Worm (Caenorhabditis elegans): Measurements from ENCODE around the gene msp-152.
A peak's percentile ranks its signal among the peaks of the same experiment; 100 is the strongest.

msp-152 gene

ce11 chrII:4959719-4960118 lies 26.9 kb downstream of the msp-152 start, which contains the start of gene ulp-2:
Gene ulp-2 (minus strand): TSS chrII:4959876.
- no peak for TF ChIP-seq F13H6.1 (tag; optimal IDR thresholded peaks at IDR 0.05)
- TF ChIP-seq nhr-12 (tag; optimal IDR thresholded peaks at IDR 0.05) = no peak
- TF ChIP-seq sem-4 (tag; optimal IDR thresholded peaks at IDR 0.05) = no peak
- peak; percentile 46 for TF ChIP-seq C34F6.9 (tag; optimal IDR thresholded peaks at IDR 0.05)
- peak in 1 of 2 experiments; percentile 26 for TF ChIP-seq lsy-2 (tag; optimal IDR thresholded peaks at IDR 0.05)
- no peak for TF ChIP-seq unc-62 (GFP tag; optimal IDR thresholded peaks at IDR 0.05)
- no peak for TF ChIP-seq peb-1 (tag; optimal IDR thresholded peaks at IDR 0.05)
- TF ChIP-seq nhr-129 (tag; optimal IDR thresholded peaks at IDR 0.05) = peak; percentile 58
- no peak for TF ChIP-seq nhr-10 (tag; optimal IDR thresholded peaks at IDR 0.05)
- TF ChIP-seq nhr-23 (tag; optimal IDR thresholded peaks at IDR 0.05) = no peak
- no peak for TF ChIP-seq mab-5 (tag; optimal IDR thresholded peaks at IDR 0.05)
- TF ChIP-seq nhr-21 (tag; optimal IDR thresholded peaks at IDR 0.05) = no peak
- no peak for TF ChIP-seq alr-1 (tag; optimal IDR thresholded peaks at IDR 0.05)
- no peak for TF ChIP-seq R02D3.7 (tag; optimal IDR thresholded peaks at IDR 0.05)
- TF ChIP-seq unc-55 (GFP tag; optimal IDR thresholded peaks at IDR 0.05) = peak; percentile 39
- TF ChIP-seq skn-1 (tag; optimal IDR thresholded peaks at IDR 0.05) = no peak
- TF ChIP-seq unc-39 (tag; optimal IDR thresholded peaks at IDR 0.05) = no peak

DNA sequence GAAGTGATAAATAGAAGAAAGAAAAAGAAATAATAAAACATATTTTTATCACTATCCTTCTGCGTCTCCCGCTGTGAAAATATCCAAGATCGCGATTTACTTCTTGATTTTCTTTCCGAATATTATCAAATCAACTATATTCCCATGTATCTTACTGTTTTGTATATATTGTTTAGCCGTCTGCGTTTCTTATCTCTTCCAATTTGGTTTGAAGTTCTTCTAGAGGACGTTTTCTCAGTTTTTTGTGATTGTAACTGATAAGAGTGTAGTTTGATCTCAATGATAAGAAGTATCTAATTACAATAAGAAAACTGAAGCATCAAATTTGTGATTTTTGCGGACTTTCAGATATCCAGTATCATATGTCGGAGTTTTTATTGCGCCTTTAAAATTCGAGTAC lies 27.9 kb downstream of the msp-152 start:
- TF ChIP-seq ztf-11 (tag; optimal IDR thresholded peaks at IDR 0.05) (no peak), sma-3 (GFP tag; optimal IDR thresholded peaks at IDR 0.05) (peak; percentile 19), fos-1 (tag; optimal IDR thresholded peaks at IDR 0.05) (peak; percentile 42), elt-3 (tag; optimal IDR thresholded peaks at IDR 0.05) (no peak), snpc-4 (tag; optimal IDR thresholded peaks at IDR 0.05) (no peak), sma-9 (GFP tag; optimal IDR thresholded peaks at IDR 0.05) (peak; percentile 16), sma-9 (tag; optimal IDR thresholded peaks at IDR 0.05) (no peak)

DNA sequence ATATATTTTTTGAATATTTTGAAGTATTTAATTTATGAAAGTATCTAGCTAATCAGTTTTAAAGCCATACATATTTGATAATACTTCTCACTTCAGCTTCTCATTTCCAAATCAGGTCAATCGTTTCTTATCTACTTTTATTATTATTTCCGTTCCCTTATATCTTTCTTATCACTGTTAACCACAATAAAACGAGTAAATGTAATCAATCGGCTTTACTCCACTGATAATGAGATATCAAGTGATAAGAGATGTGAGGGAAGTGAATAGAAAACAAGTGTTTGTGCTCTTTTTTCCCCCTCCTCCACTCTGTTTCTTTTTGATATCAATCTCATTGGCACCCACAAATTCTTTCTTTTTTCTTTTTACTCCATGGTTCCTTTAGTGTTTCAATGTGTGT lies 33.7 kb downstream of the msp-152 start:
- no peak for TF ChIP-seq elt-3 (tag; optimal IDR thresholded peaks at IDR 0.05)
- TF ChIP-seq lin-11 (tag; optimal IDR thresholded peaks at IDR 0.05) = no peak
- no peak for TF ChIP-seq mdl-1 (tag; optimal IDR thresholded peaks at IDR 0.05)
- no peak for TF ChIP-seq blmp-1 (tag; optimal IDR thresholded peaks at IDR 0.05; ENCODE audit: insufficient read depth)
- no peak for TF ChIP-seq unc-55 (GFP tag; optimal IDR thresholded peaks at IDR 0.05)
- TF ChIP-seq nhr-6 (tag; optimal IDR thresholded peaks at IDR 0.05) = no peak
- no peak for TF ChIP-seq crh-2 (tag; optimal IDR thresholded peaks at IDR 0.05)
- no peak for TF ChIP-seq Y55F3AM.14 (GFP tag; optimal IDR thresholded peaks at IDR 0.05)
- no peak for TF ChIP-seq gmeb-1 (tag; optimal IDR thresholded peaks at IDR 0.05)
- TF ChIP-seq lsy-2 (tag; optimal IDR thresholded peaks at IDR 0.05) = no peak
- TF ChIP-seq mab-5 (tag; optimal IDR thresholded peaks at IDR 0.05) = no peak
- no peak for TF ChIP-seq aly-2 (tag; optimal IDR thresholded peaks at IDR 0.05)
- no peak for TF ChIP-seq ztf-11 (tag; optimal IDR thresholded peaks at IDR 0.05)
- no peak for TF ChIP-seq unc-39 (tag; optimal IDR thresholded peaks at IDR 0.05)

ce11 chrII:4967636-4968035 lies 34.8 kb downstream of the msp-152 start:
- no peak for TF ChIP-seq elt-1 (tag; optimal IDR thresholded peaks at IDR 0.05)
- peak; percentile 26 for TF ChIP-seq fos-1 (tag; optimal IDR thresholded peaks at IDR 0.05)

- TF ChIP-seq nhr-6 (tag; optimal IDR thresholded peaks at IDR 0.05) (no peak), nhr-10 (tag; optimal IDR thresholded peaks at IDR 0.05) (no peak)
Measured at ce11 chrII:4968863-4969262, 36.0 kb downstream of the msp-152 start, which contains the start of gene shc-2. Gene shc-2 (plus strand): TSS chrII:4969163.

ce11 chrII:4974448-4974951 lies 41.7 kb downstream of the msp-152 start:
- TF ChIP-seq nhr-129 (tag; optimal IDR thresholded peaks at IDR 0.05) = no peak
- no peak for TF ChIP-seq blmp-1 (tag; optimal IDR thresholded peaks at IDR 0.05; ENCODE audit: insufficient read depth)
- no peak for TF ChIP-seq unc-62 (GFP tag; optimal IDR thresholded peaks at IDR 0.05)
- no peak for TF ChIP-seq ceh-82 (tag; optimal IDR thresholded peaks at IDR 0.05)
- no peak for TF ChIP-seq elt-1 (tag; optimal IDR thresholded peaks at IDR 0.05)
- no peak for TF ChIP-seq ztf-4 (tag; optimal IDR thresholded peaks at IDR 0.05)
- TF ChIP-seq unc-55 (GFP tag; optimal IDR thresholded peaks at IDR 0.05) = no peak
- TF ChIP-seq aly-2 (tag; optimal IDR thresholded peaks at IDR 0.05) = no peak
- TF ChIP-seq peb-1 (tag; optimal IDR thresholded peaks at IDR 0.05) = no peak
- no peak for TF ChIP-seq sma-9 (GFP tag; optimal IDR thresholded peaks at IDR 0.05)
- no peak for TF ChIP-seq sma-9 (tag; optimal IDR thresholded peaks at IDR 0.05)
- TF ChIP-seq F13H6.1 (tag; optimal IDR thresholded peaks at IDR 0.05) = no peak
- TF ChIP-seq fos-1 (tag; optimal IDR thresholded peaks at IDR 0.05) = no peak
- no peak for TF ChIP-seq ztf-1 (GFP tag; conservative IDR thresholded peaks at IDR 0.05)
- TF ChIP-seq nhr-77 (tag; optimal IDR thresholded peaks at IDR 0.05) = no peak
- TF ChIP-seq nhr-25 (tag; optimal IDR thresholded peaks at IDR 0.05) = no peak
- TF ChIP-seq ZK546.5 (tag; optimal IDR thresholded peaks at IDR 0.05) = no peak
- no peak for TF ChIP-seq lsy-2 (tag; optimal IDR thresholded peaks at IDR 0.05)
